Fruit fly (Drosophila melanogaster) whole organism, embryonic: ENCODE measurements around the gene Sik2.

Experiments used
- Atf-2 ChIP-seq: fragments of 200-800 bp; sonication (Bioruptor generic); optimal IDR thresholded peaks from 2 replicates; lab custom pipeline; 2016; ENCODE audit warnings: missing biosample characterization, missing genetic modification characterization
- Awh ChIP-seq: fragments of 200-800 bp; sonication (Bioruptor generic); IDR thresholded peaks from 2 replicates; pipeline ENCODE4, ENCODE4 v1.3.6; 2022; ENCODE audit warnings: missing biosample characterization, missing genetic modification characterization
- B-H2 ChIP-seq: fragments of 200-800 bp; sonication (Bioruptor generic); optimal IDR thresholded peaks from 2 replicates; lab custom pipeline; 2018; ENCODE audit warnings: missing biosample characterization, mild to moderate bottlenecking, missing genetic modification characterization
- CG12071 ChIP-seq: fragments of 200-800 bp; sonication (Bioruptor generic); optimal IDR thresholded peaks from 3 replicates; lab custom pipeline; 2018; ENCODE audit warnings: missing biosample characterization, mild to moderate bottlenecking, missing genetic modification characterization
- CG12104 ChIP-seq: fragments of 200-800 bp; sonication (Bioruptor generic); optimal IDR thresholded peaks from 3 replicates; lab custom pipeline; 2016; ENCODE audit warnings: missing biosample characterization, missing genetic modification characterization
- CG1233 ChIP-seq: fragments of 200-800 bp; sonication (Bioruptor generic); optimal IDR thresholded peaks from 4 replicates; lab custom pipeline; 2018; ENCODE audit warnings: missing biosample characterization, mild to moderate bottlenecking, missing genetic modification characterization
- CG13424 ChIP-seq: fragments of 200-800 bp; sonication (Bioruptor generic); optimal IDR thresholded peaks from 2 replicates; lab custom pipeline; 2019; ENCODE audit warnings: missing biosample characterization, mild to moderate bottlenecking, missing genetic modification characterization, moderate library complexity
- CG17328 ChIP-seq: fragments of 200-800 bp; sonication (Bioruptor generic); IDR thresholded peaks from 2 replicates; pipeline ENCODE4 v1.3.6; 2022; ENCODE audit warnings: missing biosample characterization, missing genetic modification characterization
- CG17829 ChIP-seq: fragments of 200-800 bp; optimal IDR thresholded peaks from 2 replicates; lab custom pipeline; 2019; ENCODE audit warnings: missing biosample characterization, mild to moderate bottlenecking, missing genetic modification characterization, moderate library complexity
- CG18764 ChIP-seq: fragments of 200-800 bp; sonication (Bioruptor generic); optimal IDR thresholded peaks from 3 replicates; lab custom pipeline; 2016; ENCODE audit warnings: missing biosample characterization, missing genetic modification characterization
- CG2712 ChIP-seq: fragments of 200-800 bp; optimal IDR thresholded peaks from 3 replicates; lab custom pipeline; 2019; ENCODE audit warnings: missing biosample characterization, mild to moderate bottlenecking, missing genetic modification characterization, moderate library complexity
- CG32772 ChIP-seq: fragments of 200-800 bp; sonication (Bioruptor generic); IDR thresholded peaks from 2 replicates; pipeline ENCODE4 v1.3.6; 2022; ENCODE audit warnings: missing biosample characterization, missing genetic modification characterization
- CG4404 ChIP-seq: fragments of 200-800 bp; sonication (Bioruptor generic); IDR thresholded peaks from 2 replicates; pipeline ENCODE4 v1.3.6; 2022; ENCODE audit warnings: missing biosample characterization, missing genetic modification characterization
- CG5180 ChIP-seq: fragments of 200-800 bp; sonication (Bioruptor generic); optimal IDR thresholded peaks from 3 replicates; lab custom pipeline; 2017; ENCODE audit warnings: missing biosample characterization, missing genetic modification characterization, mild to moderate bottlenecking, moderate library complexity, missing genetic modification reagents
- CG6689 ChIP-seq: fragments of 200-800 bp; sonication (Bioruptor generic); IDR thresholded peaks from 2 replicates; pipeline ENCODE4 v1.3.6; 2022; ENCODE audit warnings: missing biosample characterization, missing genetic modification characterization
- CG8290 ChIP-seq, 3 experiments: fragments of 200-800 bp; sonication (Bioruptor generic); optimal IDR thresholded peaks; 2 replicates each; lab custom pipeline; 2016 to 2019; ENCODE audit warnings: missing biosample characterization in 3 of 3, missing genetic modification characterization in 3 of 3, mild to moderate bottlenecking in 2 of 3, moderate library complexity in 1 of 3
- CG8359 ChIP-seq: fragments of 200-800 bp; sonication (Bioruptor generic); optimal IDR thresholded peaks from 2 replicates; lab custom pipeline; 2017; ENCODE audit warnings: missing biosample characterization, mild to moderate bottlenecking, missing genetic modification characterization, borderline replicate concordance
- CG8944 ChIP-seq: fragments of 200-800 bp; sonication (Bioruptor generic); optimal IDR thresholded peaks from 3 replicates; lab custom pipeline; 2016; ENCODE audit warnings: missing biosample characterization, missing genetic modification characterization
- CG9727 ChIP-seq: fragments of 200-800 bp; sonication (Bioruptor generic); optimal IDR thresholded peaks from 3 replicates; lab custom pipeline; 2017; ENCODE audit warnings: missing biosample characterization, mild to moderate bottlenecking, missing genetic modification characterization
- CG9876 ChIP-seq: fragments of 200-800 bp; sonication (Bioruptor generic); optimal IDR thresholded peaks from 2 replicates; lab custom pipeline; 2016; ENCODE audit warnings: missing biosample characterization, missing genetic modification characterization
- CoRest ChIP-seq: fragments of 200-800 bp; sonication (Bioruptor generic); optimal IDR thresholded peaks from 3 replicates; lab custom pipeline; 2018; ENCODE audit warnings: missing biosample characterization, mild to moderate bottlenecking, missing genetic modification characterization, moderate library complexity
- D ChIP-seq, 2 experiments: fragments of 200-800 bp in 1 of 2; fragments of >200 bp in 1 of 2; sonication (Bioruptor generic) in 1 of 2; optimal IDR thresholded peaks; 2 replicates in 1 of 2; 3 replicates in 1 of 2; lab custom pipeline; 2017; ENCODE audit warnings: mild to moderate bottlenecking in 1 of 2, missing biosample characterization in 1 of 2, missing genetic modification characterization in 1 of 2, missing genetic modification reagents in 1 of 2
- D19A ChIP-seq: fragments of 200-800 bp; optimal IDR thresholded peaks from 3 replicates; lab custom pipeline; 2019; ENCODE audit warnings: missing biosample characterization, mild to moderate bottlenecking, missing genetic modification characterization, moderate library complexity
- D19B ChIP-seq: fragments of 200-800 bp; sonication (Bioruptor generic); optimal IDR thresholded peaks from 2 replicates; lab custom pipeline; 2017; ENCODE audit warnings: missing biosample characterization, mild to moderate bottlenecking, missing genetic modification characterization
- Doc3 ChIP-seq: fragments of 200-800 bp; sonication (Bioruptor generic); IDR thresholded peaks from 3 replicates; pipeline ENCODE4 v1.3.6; 2022; ENCODE audit warnings: missing biosample characterization, missing genetic modification characterization; ENCODE audit not compliant: partially characterized antibody
- Eip74EF ChIP-seq, 2 experiments: fragments of 200-800 bp in 1 of 2; fragments of >200 bp in 1 of 2; sonication (Bioruptor generic) in 1 of 2; optimal IDR thresholded peaks; 2 replicates each; lab custom pipeline; 2017 to 2019; ENCODE audit warnings: missing biosample characterization in 2 of 2, missing genetic modification characterization in 2 of 2, mild to moderate bottlenecking in 1 of 2, moderate library complexity in 1 of 2
- Fer3 ChIP-seq: fragments of 200-800 bp; sonication (Bioruptor generic); optimal IDR thresholded peaks from 2 replicates; lab custom pipeline; 2018; ENCODE audit warnings: missing biosample characterization, mild to moderate bottlenecking, missing genetic modification characterization, moderate library complexity
- MBD-R2 ChIP-seq: fragments of 200-800 bp; sonication (Bioruptor generic); IDR thresholded peaks from 2 replicates; pipeline ENCODE4 v1.3.6; 2022; ENCODE audit warnings: missing biosample characterization, missing genetic modification characterization
- Oaz ChIP-seq: fragments of 200-800 bp; sonication (Bioruptor generic); IDR thresholded peaks from 2 replicates; pipeline ENCODE4 v1.3.6; 2022; ENCODE audit warnings: missing biosample characterization, missing genetic modification characterization
- TFAM ChIP-seq: fragments of 200-800 bp; sonication (Bioruptor generic); optimal IDR thresholded peaks from 2 replicates; lab custom pipeline; 2017; ENCODE audit warnings: missing biosample characterization, missing genetic modification characterization, inconsistent platforms
- ara ChIP-seq: fragments of 200-800 bp; sonication (Bioruptor generic); IDR thresholded peaks from 2 replicates; pipeline ENCODE4 v1.3.6; 2022; ENCODE audit warnings: missing biosample characterization, missing genetic modification characterization
- bab2 ChIP-seq: fragments of 200-800 bp; sonication (Bioruptor generic); optimal IDR thresholded peaks from 2 replicates; lab custom pipeline; 2016; ENCODE audit warnings: missing biosample characterization, missing genetic modification characterization
- cato ChIP-seq: fragments of 200-800 bp; sonication (Bioruptor generic); optimal IDR thresholded peaks from 2 replicates; lab custom pipeline; 2016; ENCODE audit warnings: missing biosample characterization, missing genetic modification characterization, borderline replicate concordance
- corto ChIP-seq: fragments of 200-800 bp; sonication (Bioruptor generic); optimal IDR thresholded peaks from 2 replicates; lab custom pipeline; 2016; ENCODE audit warnings: missing biosample characterization, mild to moderate bottlenecking, missing genetic modification characterization, moderate library complexity
- dan ChIP-seq: fragments of 200-800 bp; sonication (Bioruptor generic); IDR thresholded peaks from 2 replicates; pipeline ENCODE4 v1.3.6; 2022; ENCODE audit warnings: missing biosample characterization, missing genetic modification characterization
- dm ChIP-seq: fragments of 200-800 bp; sonication (Bioruptor generic); optimal IDR thresholded peaks from 3 replicates; lab custom pipeline; 2016; ENCODE audit warnings: missing biosample characterization, missing genetic modification characterization
- exex ChIP-seq: fragments of 200-800 bp; sonication (Bioruptor generic); optimal IDR thresholded peaks from 4 replicates; lab custom pipeline; 2018; ENCODE audit warnings: missing biosample characterization, mild to moderate bottlenecking, missing genetic modification characterization, moderate library complexity
- ken ChIP-seq: fragments of 200-800 bp; sonication (Bioruptor generic); IDR thresholded peaks from 3 replicates; pipeline ENCODE4 v1.3.6; 2022; ENCODE audit warnings: missing biosample characterization, missing genetic modification characterization
- otp ChIP-seq: fragments of 200-800 bp; sonication (Bioruptor generic); IDR thresholded peaks from 3 replicates; pipeline ENCODE4, ENCODE4 v1.3.6; 2022; ENCODE audit warnings: missing biosample characterization, missing genetic modification characterization
- repo ChIP-seq: fragments of 200-800 bp; sonication (Bioruptor generic); optimal IDR thresholded peaks from 2 replicates; lab custom pipeline; 2016; ENCODE audit warnings: missing biosample characterization, missing genetic modification characterization
- sc ChIP-seq, 3 experiments: fragments of >200 bp in 2 of 3; fragments of 200-800 bp in 1 of 3; sonication (Bioruptor generic) in 1 of 3; optimal IDR thresholded peaks; 2 replicates in 2 of 3; 3 replicates in 1 of 3; lab custom pipeline; 2017; ENCODE audit warnings: mild to moderate bottlenecking in 1 of 3, missing biosample characterization in 1 of 3, missing genetic modification characterization in 1 of 3, missing genetic modification reagents in 1 of 3
- sna ChIP-seq: fragments of 200-800 bp; sonication (Bioruptor generic); IDR thresholded peaks from 2 replicates; pipeline ENCODE4 v1.3.6; 2022; ENCODE audit warnings: missing biosample characterization, missing genetic modification characterization; ENCODE audit not compliant: partially characterized antibody
- so ChIP-seq: fragments of 200-800 bp; sonication (Bioruptor generic); IDR thresholded peaks from 3 replicates; pipeline ENCODE4 v1.3.6; 2022; ENCODE audit warnings: missing biosample characterization, missing genetic modification characterization
- trem ChIP-seq: fragments of 200-800 bp; optimal IDR thresholded peaks from 3 replicates; lab custom pipeline; 2019; ENCODE audit warnings: missing biosample characterization, mild to moderate bottlenecking, missing genetic modification characterization, moderate library complexity
- tx ChIP-seq: fragments of 200-800 bp; sonication (Bioruptor generic); optimal IDR thresholded peaks from 2 replicates; lab custom pipeline; 2016; ENCODE audit warnings: missing biosample characterization, missing genetic modification characterization

The Sik2 gene

dm6 chrX:2071878-2072817, 10.4 kb upstream of the Sik2 start, which contains the start of gene Rtca (continued):
- TF ChIP-seq CG8290 (GFP tag; optimal IDR thresholded peaks at IDR 0.05; lab: Kevin White, UChicago) (peak; percentile 14), CG8290 (tag; optimal IDR thresholded peaks at IDR 0.05; lab: Kevin White, UChicago) (peak in 1 of 2 experiments; percentile 62), cato (GFP tag; lab: Kevin White, UChicago) (no peak), CG17829 (tag; lab: Kevin White, UChicago) (peak; percentile 44), CG9876 (peak; percentile 25), corto (GFP tag; lab: Kevin White, UChicago) (no peak), MBD-R2 (GFP tag; lab: Robert Waterston, UW) (peak; percentile 43; the same call in 1 of the 2 replicates), CG8944 (GFP tag; lab: Kevin White, UChicago) (peak; percentile 59), CG12071 (GFP tag; lab: Kevin White, UChicago) (peak; percentile 59), Doc3 (no peak), ken (GFP tag; lab: Robert Waterston, UW) (peak; percentile 50; the same call in 1 of the 3 replicates), B-H2 (GFP tag; lab: Kevin White, UChicago) (no peak), bab2 (GFP tag; lab: Kevin White, UChicago) (peak; percentile 60), Oaz (GFP tag; lab: Robert Waterston, UW) (no peak), TFAM (GFP tag; lab: Kevin White, UChicago) (no peak), D19B (peak; percentile 60), CG6689 (GFP tag; lab: Robert Waterston, UW) (peak; percentile 71), Eip74EF (GFP tag; optimal IDR thresholded peaks at IDR 0.05; lab: Kevin White, UChicago) (peak in 1 of 2 experiments; percentile 38), ara (GFP tag; lab: Robert Waterston, UW) (0 out of 2 replicates have a peak, but pooled peaks have one; percentile 15), CG1233 (GFP tag; lab: Kevin White, UChicago) (peak; percentile 51), tx (GFP tag; lab: Kevin White, UChicago) (peak; percentile 68), Awh (GFP tag; lab: Robert Waterston, UW) (no peak), D19A (tag; lab: Kevin White, UChicago) (peak; percentile 57), CG9727 (peak; percentile 62), CG12104 (GFP tag; lab: Kevin White, UChicago) (peak; percentile 48), CG17328 (GFP tag; lab: Robert Waterston, UW) (0 out of 2 replicates have a peak, but pooled peaks have one; percentile 26), so (GFP tag; lab: Robert Waterston, UW) (no peak; the same call in 2 of the 3 replicates), repo (GFP tag; lab: Kevin White, UChicago) (peak; percentile 47), otp (GFP tag; lab: Robert Waterston, UW) (peak; percentile 51; the same call in 1 of the 3 replicates), trem (tag; lab: Kevin White, UChicago) (peak; percentile 30), sna (GFP tag; lab: Robert Waterston, UW) (no peak), CG18764 (GFP tag; lab: Kevin White, UChicago) (peak; percentile 23), dan (GFP tag; lab: Robert Waterston, UW) (no peak), CG4404 (GFP tag; lab: Robert Waterston, UW) (peak; percentile 46), CG8359 (no peak), sc (optimal IDR thresholded peaks at IDR 0.05; lab: Kevin White, UChicago) (no peak), sc (GFP tag; optimal IDR thresholded peaks at IDR 0.05; lab: Kevin White, UChicago) (peak; percentile 12), D (optimal IDR thresholded peaks at IDR 0.05; lab: Kevin White, UChicago) (no peak), D (GFP tag; optimal IDR thresholded peaks at IDR 0.05; lab: Kevin White, UChicago) (peak; percentile 60), CoRest (tag; lab: Kevin White, UChicago) (peak; percentile 70), CG32772 (GFP tag; lab: Robert Waterston, UW) (0 out of 2 replicates have a peak, but pooled peaks have one; percentile 45), CG5180 (GFP tag; lab: Kevin White, UChicago) (peak; percentile 41), CG13424 (tag; lab: Kevin White, UChicago) (peak; percentile 71), CG2712 (tag; lab: Kevin White, UChicago) (peak; percentile 53), Fer3 (tag; lab: Kevin White, UChicago) (peak; percentile 62), exex (tag; lab: Kevin White, UChicago) (no peak), dm (GFP tag; lab: Kevin White, UChicago) (no peak), Atf-2 (GFP tag; lab: Kevin White, UChicago) (peak; percentile 48)
